Fruit fly (Drosophila melanogaster) whole organism, embryonic: ENCODE results near the gene Vajk2.

ENCODE experiments used
- Asciz ChIP-seq: fragments of 200-800 bp; sonication (Bioruptor generic); optimal IDR thresholded peaks from 2 replicates; lab custom pipeline; 2017; ENCODE audit warnings: missing biosample characterization, mild to moderate bottlenecking, missing genetic modification characterization, missing genetic modification reagents
- CG10565 ChIP-seq: fragments of 200-800 bp; sonication (Bioruptor generic); optimal IDR thresholded peaks from 3 replicates; lab custom pipeline; 2016; ENCODE audit warnings: missing biosample characterization, mild to moderate bottlenecking, missing genetic modification characterization
- CG11456 ChIP-seq: fragments of 200-800 bp; sonication (Bioruptor generic); IDR thresholded peaks from 3 replicates; pipeline ENCODE4 v1.3.6; 2022; ENCODE audit warnings: missing biosample characterization, missing genetic modification characterization
- CG11504 ChIP-seq: fragments of 200-800 bp; sonication (Bioruptor generic); optimal IDR thresholded peaks from 3 replicates; lab custom pipeline; 2019; ENCODE audit warnings: missing biosample characterization, mild to moderate bottlenecking, missing genetic modification characterization, moderate library complexity
- CG11696 ChIP-seq: fragments of 200-800 bp; sonication (Bioruptor generic); IDR thresholded peaks from 2 replicates; pipeline ENCODE4 v1.3.6; 2022; ENCODE audit warnings: missing biosample characterization, missing genetic modification characterization
- CG12219 ChIP-seq: fragments of 200-800 bp; sonication (Bioruptor generic); optimal IDR thresholded peaks from 3 replicates; lab custom pipeline; 2018; ENCODE audit warnings: missing biosample characterization, mild to moderate bottlenecking, missing genetic modification characterization
- CG12236 ChIP-seq: fragments of 200-800 bp; sonication (Bioruptor generic); optimal IDR thresholded peaks from 2 replicates; lab custom pipeline; 2016; ENCODE audit warnings: missing biosample characterization, missing genetic modification characterization
- CG14441 ChIP-seq: fragments of 200-800 bp; sonication (Bioruptor generic); IDR thresholded peaks from 2 replicates; pipeline ENCODE4 v1.3.6; 2022; ENCODE audit warnings: missing biosample characterization, missing genetic modification characterization
- CG16863 ChIP-seq: fragments of 200-800 bp; sonication (Bioruptor generic); optimal IDR thresholded peaks from 3 replicates; lab custom pipeline; 2016; ENCODE audit warnings: missing biosample characterization, missing genetic modification characterization
- CG17612 ChIP-seq: fragments of 200-800 bp; sonication (Bioruptor generic); IDR thresholded peaks from 2 replicates; pipeline ENCODE4 v1.3.6; 2022; ENCODE audit warnings: missing biosample characterization, missing genetic modification characterization
- CG18011 ChIP-seq: fragments of 200-800 bp; sonication (Bioruptor generic); optimal IDR thresholded peaks from 2 replicates; lab custom pipeline; 2017; ENCODE audit warnings: missing biosample characterization, missing genetic modification characterization, mild to moderate bottlenecking, moderate library complexity, missing genotype
- CG18476 ChIP-seq: fragments of 200-800 bp; sonication (Bioruptor generic); optimal IDR thresholded peaks from 2 replicates; lab custom pipeline; 2016; ENCODE audit warnings: missing biosample characterization, mild to moderate bottlenecking, missing genetic modification characterization
- CG2875 ChIP-seq: fragments of 200-800 bp; sonication (Bioruptor generic); optimal IDR thresholded peaks from 2 replicates; lab custom pipeline; 2017; ENCODE audit warnings: missing biosample characterization, mild to moderate bottlenecking, missing genetic modification characterization, missing genetic modification reagents
- CG3847 ChIP-seq: fragments of 200-800 bp; sonication (Bioruptor generic); IDR thresholded peaks from 2 replicates; pipeline ENCODE4 v1.3.6; 2022; ENCODE audit warnings: missing biosample characterization, missing genetic modification characterization
- CG3995 ChIP-seq: fragments of 200-800 bp; sonication (Bioruptor generic); optimal IDR thresholded peaks from 3 replicates; lab custom pipeline; 2016; ENCODE audit warnings: missing biosample characterization, missing genetic modification characterization
- CG4360 ChIP-seq: fragments of 200-800 bp; sonication (Bioruptor generic); IDR thresholded peaks from 2 replicates; pipeline ENCODE4 v1.3.6; 2022; ENCODE audit warnings: missing biosample characterization, missing genetic modification characterization
- CG6175 ChIP-seq: fragments of 200-800 bp; sonication (Bioruptor generic); IDR thresholded peaks from 3 replicates; pipeline ENCODE4 v1.3.6; 2022; ENCODE audit warnings: missing biosample characterization, missing genetic modification characterization
- CG8388 ChIP-seq: fragments of 200-800 bp; sonication (Bioruptor generic); optimal IDR thresholded peaks from 2 replicates; lab custom pipeline; 2019; ENCODE audit warnings: missing biosample characterization, mild to moderate bottlenecking, missing genetic modification characterization, moderate library complexity
- Dll ChIP-seq: fragments of 200-800 bp; sonication (Bioruptor generic); IDR thresholded peaks from 4 replicates; pipeline ENCODE4 v1.3.6; 2022; ENCODE audit warnings: missing biosample characterization, missing genetic modification characterization; ENCODE audit not compliant: partially characterized antibody
- Drgx ChIP-seq: fragments of 200-800 bp; sonication (Bioruptor generic); IDR thresholded peaks from 2 replicates; pipeline ENCODE4 v1.3.6; 2022; ENCODE audit warnings: missing biosample characterization, missing genetic modification characterization
- ERR ChIP-seq: fragments of 200-800 bp; sonication (Bioruptor generic); optimal IDR thresholded peaks from 2 replicates; lab custom pipeline; 2016; ENCODE audit warnings: missing biosample characterization, missing genetic modification characterization
- Ets65A ChIP-seq: fragments of 200-800 bp; sonication (Bioruptor generic); peaks from one replicate; lab custom pipeline; 2016; ENCODE audit warnings: missing biosample characterization, missing genetic modification characterization
- HLH54F ChIP-seq: fragments of 200-800 bp; sonication (Bioruptor generic); optimal IDR thresholded peaks from 3 replicates; lab custom pipeline; 2016; ENCODE audit warnings: missing biosample characterization, missing genetic modification characterization
- Hey ChIP-seq: fragments of 200-800 bp; sonication (Bioruptor generic); optimal IDR thresholded peaks from 3 replicates; lab custom pipeline; 2018; ENCODE audit warnings: missing biosample characterization, mild to moderate bottlenecking, missing genetic modification characterization
- Mes4 ChIP-seq: fragments of 200-800 bp; sonication (Bioruptor generic); optimal IDR thresholded peaks from 2 replicates; lab custom pipeline; 2016; ENCODE audit warnings: missing biosample characterization, missing genetic modification characterization
- Scr ChIP-seq: fragments of 200-800 bp; sonication (Bioruptor generic); IDR thresholded peaks from 2 replicates; pipeline ENCODE4 v1.3.6; 2022; ENCODE audit warnings: missing biosample characterization, missing genetic modification characterization; ENCODE audit not compliant: partially characterized antibody
- ase ChIP-seq: fragments of 200-800 bp; sonication (Bioruptor generic); IDR thresholded peaks from 3 replicates; pipeline ENCODE4 v1.3.6; 2022; ENCODE audit warnings: missing biosample characterization, missing genetic modification characterization
- cato ChIP-seq: fragments of 200-800 bp; sonication (Bioruptor generic); optimal IDR thresholded peaks from 2 replicates; lab custom pipeline; 2016; ENCODE audit warnings: missing biosample characterization, missing genetic modification characterization, borderline replicate concordance
- chif ChIP-seq, 2 experiments: fragments of 200-800 bp; sonication (Bioruptor generic); optimal IDR thresholded peaks; 3 replicates each; lab custom pipeline; 2016; ENCODE audit warnings: missing biosample characterization in 2 of 2, missing genetic modification characterization in 2 of 2
- corto ChIP-seq: fragments of 200-800 bp; sonication (Bioruptor generic); optimal IDR thresholded peaks from 2 replicates; lab custom pipeline; 2016; ENCODE audit warnings: missing biosample characterization, mild to moderate bottlenecking, missing genetic modification characterization, moderate library complexity
- crc ChIP-seq: fragments of 200-800 bp; sonication (Bioruptor generic); optimal IDR thresholded peaks from 2 replicates; lab custom pipeline; 2016; ENCODE audit warnings: missing biosample characterization, missing genetic modification characterization
- da ChIP-seq: fragments of 200-800 bp; sonication (Bioruptor generic); optimal IDR thresholded peaks from 2 replicates; lab custom pipeline; 2016; ENCODE audit warnings: missing biosample characterization, missing genetic modification characterization
- nom ChIP-seq: fragments of 200-800 bp; sonication (Bioruptor generic); optimal IDR thresholded peaks from 2 replicates; lab custom pipeline; 2017; ENCODE audit warnings: missing biosample characterization, missing genetic modification characterization, mild to moderate bottlenecking, moderate library complexity, missing genetic modification reagents
- p53 ChIP-seq: fragments of 200-800 bp; sonication (Bioruptor generic); optimal IDR thresholded peaks from 2 replicates; lab custom pipeline; 2016; ENCODE audit warnings: missing biosample characterization, missing genetic modification characterization
- pb ChIP-seq: fragments of 200-800 bp; sonication (Bioruptor generic); optimal IDR thresholded peaks from 3 replicates; lab custom pipeline; 2016; ENCODE audit warnings: missing biosample characterization, missing genetic modification characterization
- tup ChIP-seq: fragments of 200-800 bp; sonication (Bioruptor generic); optimal IDR thresholded peaks from 2 replicates; lab custom pipeline; 2016; ENCODE audit warnings: missing biosample characterization, mild to moderate bottlenecking, missing genetic modification characterization, moderate library complexity
- wek ChIP-seq: fragments of 200-800 bp; sonication (Bioruptor generic); optimal IDR thresholded peaks from 3 replicates; lab custom pipeline; 2018; ENCODE audit warnings: missing biosample characterization, mild to moderate bottlenecking, missing genetic modification characterization, moderate library complexity
- zen ChIP-seq: fragments of 200-800 bp; sonication (Bioruptor generic); optimal IDR thresholded peaks from 3 replicates; lab custom pipeline; 2018; ENCODE audit warnings: missing biosample characterization, mild to moderate bottlenecking, missing genetic modification characterization, moderate library complexity

Gene Vajk2

DNA sequence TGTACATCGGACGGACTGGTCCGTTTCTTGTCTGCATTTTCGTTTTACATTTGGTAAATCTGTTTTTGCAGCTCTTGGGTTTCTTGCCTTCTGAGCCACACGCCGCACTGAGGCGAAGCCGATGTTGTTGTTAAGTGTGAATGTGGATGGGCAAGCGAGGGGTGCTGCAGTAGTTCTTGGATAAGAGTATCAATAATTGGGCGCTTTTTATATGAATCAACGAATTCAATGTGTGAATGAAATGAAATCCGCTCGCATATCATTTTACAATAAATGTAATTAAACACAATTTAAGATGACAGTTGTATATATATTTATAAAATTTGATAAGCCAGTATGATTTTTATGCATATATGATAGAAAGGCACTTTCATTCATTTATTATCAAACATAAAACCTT lies 6.0 kb downstream of the Vajk2 start:
- no peak for TF ChIP-seq HLH54F (GFP tag; lab: Kevin White, UChicago)
- peak; percentile 39; the same call in 1 of the 2 replicates for TF ChIP-seq Drgx (GFP tag; lab: Robert Waterston, UW)
- TF ChIP-seq CG11504 (tag; lab: Kevin White, UChicago), result peak; percentile 3
- peak; percentile 62 for TF ChIP-seq CG18476
- peak; percentile 14 for TF ChIP-seq zen (tag; lab: Kevin White, UChicago)
- TF ChIP-seq CG11696 (GFP tag; lab: Robert Waterston, UW), result no peak
- TF ChIP-seq CG14441, result 0 out of 2 replicates have a peak, but pooled peaks have one; percentile 19
- TF ChIP-seq CG6175 (GFP tag; lab: Robert Waterston, UW), result 0 out of 3 replicates have a peak, but pooled peaks have one; percentile 24
- no peak for TF ChIP-seq CG10565 (GFP tag; lab: Kevin White, UChicago)

- TF ChIP-seq Hey (no peak), cato (GFP tag; lab: Kevin White, UChicago) (no peak), wek (GFP tag; lab: Kevin White, UChicago) (no peak), crc (GFP tag; lab: Kevin White, UChicago) (no peak), chif (GFP tag; optimal IDR thresholded peaks at IDR 0.05; lab: Kevin White, UChicago) (no peak), CG12219 (GFP tag; lab: Kevin White, UChicago) (no peak), pb (GFP tag; lab: Kevin White, UChicago) (no peak)
These were observed 8.8 kb downstream of the Vajk2 start for dm6 chr2L:13925699-13926098.

DNA sequence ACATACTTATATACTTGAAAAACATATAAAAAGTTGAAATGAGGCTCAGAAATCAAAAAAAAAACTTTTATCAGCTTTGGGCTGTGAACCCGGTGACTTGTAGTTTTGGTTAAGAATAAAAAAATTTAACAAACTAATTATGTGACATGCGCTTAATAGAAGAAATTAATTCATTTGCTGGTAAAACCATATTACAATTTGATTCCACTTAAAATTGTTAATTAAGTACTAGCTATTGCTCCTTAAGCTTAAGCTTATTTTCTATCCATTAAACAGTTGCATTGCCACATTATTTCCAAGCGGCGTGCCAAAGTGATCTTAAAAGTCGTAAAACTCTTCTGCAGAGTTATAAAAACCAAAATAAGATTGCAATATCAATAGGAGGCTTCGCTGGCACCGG lies 10.5 kb downstream of the Vajk2 start:
- TF ChIP-seq tup (GFP tag; lab: Kevin White, UChicago) (no peak), Ets65A (peak; percentile 25)

DNA sequence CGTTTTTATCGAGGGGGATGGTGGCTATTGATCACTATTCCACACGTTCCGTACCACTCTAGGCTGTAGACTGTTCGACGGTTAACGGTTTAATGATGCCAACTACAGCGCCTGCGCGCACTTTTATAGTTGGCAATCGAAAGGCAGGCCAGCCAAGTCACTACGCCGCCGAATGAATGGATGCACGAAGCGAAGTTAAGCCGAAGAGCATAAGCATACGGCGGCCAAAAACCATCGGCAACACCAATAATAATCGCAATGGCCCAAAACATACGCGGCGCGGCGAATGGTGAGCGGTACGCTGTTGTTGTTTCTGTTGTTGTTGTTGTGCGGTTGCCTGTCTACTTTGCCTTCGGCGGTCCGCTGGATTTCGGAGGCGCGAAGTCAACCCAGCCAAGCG lies 11.0 kb downstream of the Vajk2 start, which contains the start of gene Vajk1:
Vajk1 (minus strand) TSS at position 101 of the 400 bp plus-strand sequence.
- TF ChIP-seq da (GFP tag; lab: Kevin White, UChicago) (no peak), CG17612 (GFP tag; lab: Robert Waterston, UW) (0 out of 2 replicates have a peak, but pooled peaks have one; percentile 5), CG3995 (GFP tag; lab: Kevin White, UChicago) (no peak), nom (no peak), Mes4 (GFP tag; lab: Kevin White, UChicago) (no peak), CG3847 (0 out of 2 replicates have a peak, but pooled peaks have one; percentile 21), CG16863 (no peak), Ets65A (peak; percentile 68), ase (GFP tag; lab: Robert Waterston, UW) (no peak), ERR (no peak), corto (no peak), p53 (GFP tag; lab: Kevin White, UChicago) (no peak), CG18011 (GFP tag; lab: Kevin White, UChicago) (no peak), CG8388 (no peak), CG12236 (GFP tag; lab: Kevin White, UChicago) (no peak), CG4360 (GFP tag; lab: Robert Waterston, UW) (peak; percentile 38; the same call in 1 of the 2 replicates), CG11456 (GFP tag; lab: Robert Waterston, UW) (no peak), Scr (no peak), Asciz (GFP tag; lab: Kevin White, UChicago) (no peak), Dll (GFP tag; lab: Robert Waterston, UW) (no peak), CG2875 (GFP tag; lab: Kevin White, UChicago) (no peak)
